Worm (Caenorhabditis elegans) whole organism, late embryonic: ENCODE results near the gene str-221.

ENCODE experiments used
- ceh-19 ChIP-seq: fragments of 200-800 bp; sonication (Bioruptor generic); optimal IDR thresholded peaks from 2 replicates; lab custom pipeline; 2018; ENCODE audit warnings: mild to moderate bottlenecking, missing genetic modification characterization, missing compliant biosample characterization
- ceh-22 ChIP-seq: sonication (generic microtip); optimal IDR thresholded peaks from 2 replicates; lab custom pipeline; 2017; ENCODE audit warnings: missing biosample characterization, missing genetic modification characterization
- fkh-10 ChIP-seq: fragments of 150-350 bp; optimal IDR thresholded peaks from 2 replicates; lab custom pipeline; 2014; ENCODE audit warnings: missing biosample characterization, missing genetic modification reagents, missing genetic modification characterization
- hlh-6 ChIP-seq: sonication (generic microtip); optimal IDR thresholded peaks from 2 replicates; lab custom pipeline; 2016; ENCODE audit warnings: missing genotype, missing genetic modification characterization, missing compliant biosample characterization
- pat-9 ChIP-seq: fragments of 200-800 bp; sonication (Bioruptor generic); optimal IDR thresholded peaks from 2 replicates; lab custom pipeline; 2018; ENCODE audit warnings: mild to moderate bottlenecking, missing genetic modification characterization, moderate library complexity, missing compliant biosample characterization
- pqm-1 ChIP-seq: sonication (generic microtip); optimal IDR thresholded peaks from 2 replicates; lab custom pipeline; 2016; ENCODE audit warnings: missing genetic modification characterization, missing compliant biosample characterization
- pros-1 ChIP-seq: fragments of 150-350 bp; optimal IDR thresholded peaks from 2 replicates; lab custom pipeline; 2014; ENCODE audit warnings: missing biosample characterization, missing genetic modification reagents, missing genetic modification characterization
- sdc-2 ChIP-seq: sonication (generic microtip); optimal IDR thresholded peaks from 2 replicates; lab custom pipeline; 2016; ENCODE audit warnings: missing genotype, missing genetic modification characterization, missing compliant biosample characterization

DNA sequence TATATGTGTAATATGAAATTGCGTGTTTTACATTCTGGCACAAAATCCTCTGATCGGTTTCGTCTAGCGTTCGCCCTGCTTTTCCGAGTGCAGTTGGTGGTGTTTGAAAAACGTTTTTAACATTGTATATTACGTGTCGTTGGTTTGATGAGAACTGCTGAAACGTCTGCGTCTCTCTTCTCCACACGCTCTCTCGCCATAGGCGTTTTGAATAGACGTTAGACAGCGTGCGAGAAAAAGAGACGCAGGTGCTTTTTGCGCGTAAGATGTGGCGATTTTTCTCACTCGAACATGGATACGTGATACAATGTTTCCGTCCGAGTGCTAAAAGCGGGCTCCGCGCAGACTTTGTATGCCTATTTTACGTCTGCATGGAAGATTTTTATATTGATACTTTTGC is 19.6 kb upstream of the str-221 start:
- TF ChIP-seq ceh-22 (tag; lab: Kevin White, UChicago) (no peak), hlh-6 (no peak), pat-9 (no peak), ceh-19 (GFP tag; lab: Kevin White, UChicago) (no peak), sdc-2 (no peak), pqm-1 (tag; lab: Kevin White, UChicago) (no peak), fkh-10 (GFP tag; lab: Kevin White, UChicago) (no peak), pros-1 (no peak)
